Fruit fly (Drosophila melanogaster) whole organism, embryonic: Measurements from ENCODE around the gene CG3630.

Experiments
- Asciz ChIP-seq: fragments of 200-800 bp; sonication (Bioruptor generic); optimal IDR thresholded peaks from 2 replicates; lab custom pipeline; 2017; ENCODE audit warnings: missing biosample characterization, mild to moderate bottlenecking, missing genetic modification characterization, missing genetic modification reagents
- BtbVII ChIP-seq: fragments of 200-800 bp; sonication (Bioruptor generic); optimal IDR thresholded peaks from 3 replicates; lab custom pipeline; 2017; ENCODE audit warnings: missing biosample characterization, mild to moderate bottlenecking, missing genetic modification characterization
- CG11085 ChIP-seq: fragments of 200-800 bp; sonication (Bioruptor generic); IDR thresholded peaks from 2 replicates; pipeline ENCODE4 v1.3.6; 2022; ENCODE audit warnings: missing biosample characterization, missing genetic modification characterization
- CG11696 ChIP-seq: fragments of 200-800 bp; sonication (Bioruptor generic); IDR thresholded peaks from 2 replicates; pipeline ENCODE4 v1.3.6; 2022; ENCODE audit warnings: missing biosample characterization, missing genetic modification characterization
- CG11723 ChIP-seq: fragments of 200-800 bp; sonication (Bioruptor generic); optimal IDR thresholded peaks from 2 replicates; lab custom pipeline; 2017; ENCODE audit warnings: missing biosample characterization, mild to moderate bottlenecking, missing genetic modification characterization
- CG12236 ChIP-seq: fragments of 200-800 bp; sonication (Bioruptor generic); optimal IDR thresholded peaks from 2 replicates; lab custom pipeline; 2016; ENCODE audit warnings: missing biosample characterization, missing genetic modification characterization
- CG1233 ChIP-seq: fragments of 200-800 bp; sonication (Bioruptor generic); optimal IDR thresholded peaks from 4 replicates; lab custom pipeline; 2018; ENCODE audit warnings: missing biosample characterization, mild to moderate bottlenecking, missing genetic modification characterization
- CG16863 ChIP-seq: fragments of 200-800 bp; sonication (Bioruptor generic); optimal IDR thresholded peaks from 3 replicates; lab custom pipeline; 2016; ENCODE audit warnings: missing biosample characterization, missing genetic modification characterization
- CG17328 ChIP-seq: fragments of 200-800 bp; sonication (Bioruptor generic); IDR thresholded peaks from 2 replicates; pipeline ENCODE4 v1.3.6; 2022; ENCODE audit warnings: missing biosample characterization, missing genetic modification characterization
- CG18476 ChIP-seq: fragments of 200-800 bp; sonication (Bioruptor generic); optimal IDR thresholded peaks from 2 replicates; lab custom pipeline; 2016; ENCODE audit warnings: missing biosample characterization, mild to moderate bottlenecking, missing genetic modification characterization
- CG2129 ChIP-seq: fragments of 200-800 bp; sonication (Bioruptor generic); IDR thresholded peaks from 2 replicates; pipeline ENCODE4 v1.3.6; 2022; ENCODE audit warnings: missing biosample characterization, missing genetic modification characterization; ENCODE audit not compliant: partially characterized antibody
- CG31388 ChIP-seq: fragments of 200-800 bp; sonication (Bioruptor generic); optimal IDR thresholded peaks from 2 replicates; lab custom pipeline; 2016; ENCODE audit warnings: missing biosample characterization, missing genetic modification characterization
- CG32767 ChIP-seq: fragments of 200-800 bp; sonication (Bioruptor generic); IDR thresholded peaks from 2 replicates; pipeline ENCODE4 v1.3.6; 2022; ENCODE audit warnings: missing biosample characterization, missing genetic modification characterization
- CG34422 ChIP-seq: fragments of 200-800 bp; sonication (Bioruptor generic); IDR thresholded peaks from 3 replicates; pipeline ENCODE4 v1.3.6; 2022; ENCODE audit warnings: missing biosample characterization, missing genetic modification characterization
- CG3995 ChIP-seq: fragments of 200-800 bp; sonication (Bioruptor generic); optimal IDR thresholded peaks from 3 replicates; lab custom pipeline; 2016; ENCODE audit warnings: missing biosample characterization, missing genetic modification characterization
- CG4404 ChIP-seq: fragments of 200-800 bp; sonication (Bioruptor generic); IDR thresholded peaks from 2 replicates; pipeline ENCODE4 v1.3.6; 2022; ENCODE audit warnings: missing biosample characterization, missing genetic modification characterization
- CG4707 ChIP-seq: fragments of 200-800 bp; sonication (Bioruptor generic); optimal IDR thresholded peaks from 2 replicates; lab custom pipeline; 2018; ENCODE audit warnings: missing biosample characterization, mild to moderate bottlenecking, missing genetic modification characterization, moderate library complexity
- CG6272 ChIP-seq: fragments of 200-800 bp; sonication (Bioruptor generic); IDR thresholded peaks from 2 replicates; pipeline ENCODE4 v1.3.6; 2022; ENCODE audit warnings: missing biosample characterization, missing genetic modification characterization
- CG7271 ChIP-seq: fragments of 200-800 bp; sonication (Bioruptor generic); optimal IDR thresholded peaks from 2 replicates; lab custom pipeline; 2018; ENCODE audit warnings: missing biosample characterization, mild to moderate bottlenecking, missing genetic modification characterization, moderate library complexity
- CG7372 ChIP-seq: fragments of 200-800 bp; sonication (Bioruptor generic); IDR thresholded peaks from 2 replicates; pipeline ENCODE4 v1.3.6; 2022; ENCODE audit warnings: missing biosample characterization, missing genetic modification characterization
- D19B ChIP-seq: fragments of 200-800 bp; sonication (Bioruptor generic); optimal IDR thresholded peaks from 2 replicates; lab custom pipeline; 2017; ENCODE audit warnings: missing biosample characterization, mild to moderate bottlenecking, missing genetic modification characterization
- Dfd ChIP-seq, 2 experiments: fragments of >200 bp; optimal IDR thresholded peaks; 2 replicates each; lab custom pipeline; 2017; ENCODE audit warnings: missing biosample characterization in 2 of 2, missing genetic modification characterization in 2 of 2
- Dref ChIP-seq: fragments of 200-800 bp; sonication (Bioruptor generic); IDR thresholded peaks from 2 replicates; pipeline ENCODE4 v1.3.6; 2022; ENCODE audit warnings: missing biosample characterization, missing genetic modification characterization
- ERR ChIP-seq: fragments of 200-800 bp; sonication (Bioruptor generic); optimal IDR thresholded peaks from 2 replicates; lab custom pipeline; 2016; ENCODE audit warnings: missing biosample characterization, missing genetic modification characterization
- Fer1 ChIP-seq: fragments of 200-800 bp; sonication (Bioruptor generic); optimal IDR thresholded peaks from 2 replicates; lab custom pipeline; 2017; ENCODE audit warnings: missing biosample characterization, mild to moderate bottlenecking, missing genetic modification characterization
- Gsc ChIP-seq: fragments of 200-800 bp; sonication (Bioruptor generic); IDR thresholded peaks from 2 replicates; pipeline ENCODE4 v1.3.6; 2022; ENCODE audit warnings: missing biosample characterization, missing genetic modification characterization
- Hand ChIP-seq: fragments of 200-800 bp; sonication (Bioruptor generic); optimal IDR thresholded peaks from 2 replicates; lab custom pipeline; 2017; ENCODE audit warnings: mild to moderate bottlenecking, missing biosample characterization, missing genetic modification reagents, missing genetic modification characterization
- Lhr ChIP-seq: fragments of 200-800 bp; sonication (Bioruptor generic); optimal IDR thresholded peaks from 3 replicates; lab custom pipeline; 2017; ENCODE audit warnings: mild to moderate bottlenecking, missing biosample characterization, missing genetic modification reagents, missing genetic modification characterization
- Max ChIP-seq: fragments of 200-800 bp; sonication (Bioruptor generic); optimal IDR thresholded peaks from 2 replicates; lab custom pipeline; 2016; ENCODE audit warnings: missing biosample characterization, mild to moderate bottlenecking, missing genetic modification characterization
- NC2β ChIP-seq: fragments of 200-800 bp; sonication (Bioruptor generic); optimal IDR thresholded peaks from 2 replicates; lab custom pipeline; 2016; ENCODE audit warnings: missing biosample characterization, missing genetic modification characterization
- Side ChIP-seq: fragments of 200-800 bp; sonication (Bioruptor generic); optimal IDR thresholded peaks from 2 replicates; lab custom pipeline; 2016; ENCODE audit warnings: missing biosample characterization, missing genetic modification characterization
- Taf1 ChIP-seq: fragments of 200-800 bp; sonication (Bioruptor generic); IDR thresholded peaks from 2 replicates; pipeline ENCODE4 v1.3.6; 2022; ENCODE audit warnings: missing biosample characterization, missing genetic modification characterization
- br ChIP-seq: fragments of >200 bp; optimal IDR thresholded peaks from 2 replicates; lab custom pipeline; 2017
- chinmo ChIP-seq: fragments of 200-800 bp; sonication (Bioruptor generic); IDR thresholded peaks from 4 replicates; pipeline ENCODE4 v1.3.6; 2022; ENCODE audit warnings: missing biosample characterization, missing genetic modification characterization; ENCODE audit not compliant: partially characterized antibody
- eyg ChIP-seq: fragments of 200-800 bp; sonication (Bioruptor generic); optimal IDR thresholded peaks from 3 replicates; lab custom pipeline; 2016; ENCODE audit warnings: missing biosample characterization, missing genetic modification characterization
- fd96Cb ChIP-seq: fragments of 200-800 bp; sonication (Bioruptor generic); optimal IDR thresholded peaks from 2 replicates; lab custom pipeline; 2018; ENCODE audit warnings: missing biosample characterization, mild to moderate bottlenecking, missing genetic modification characterization, moderate library complexity
- jing ChIP-seq: fragments of 200-800 bp; sonication (Bioruptor generic); optimal IDR thresholded peaks from 2 replicates; lab custom pipeline; 2018; ENCODE audit warnings: missing biosample characterization, mild to moderate bottlenecking, missing genetic modification characterization
- knrl ChIP-seq: fragments of 200-800 bp; sonication (Bioruptor generic); IDR thresholded peaks from 3 replicates; pipeline ENCODE4 v1.3.6; 2022; ENCODE audit warnings: missing biosample characterization, missing genetic modification characterization; ENCODE audit not compliant: partially characterized antibody
- lab ChIP-seq: fragments of 200-800 bp; sonication (Bioruptor generic); optimal IDR thresholded peaks from 3 replicates; lab custom pipeline; 2017; ENCODE audit warnings: missing biosample characterization, missing genetic modification characterization, mild to moderate bottlenecking, moderate library complexity, missing genetic modification reagents
- lmd ChIP-seq: fragments of 200-800 bp; sonication (Bioruptor generic); IDR thresholded peaks from 2 replicates; pipeline ENCODE4 v1.3.6; 2022; ENCODE audit warnings: missing biosample characterization, missing genetic modification characterization
- maf-S ChIP-seq: fragments of 200-800 bp; sonication (Bioruptor generic); optimal IDR thresholded peaks from 2 replicates; lab custom pipeline; 2016; ENCODE audit warnings: missing biosample characterization, missing genetic modification characterization
- nmo ChIP-seq: fragments of 200-800 bp; sonication (Bioruptor generic); optimal IDR thresholded peaks from 2 replicates; lab custom pipeline; 2018; ENCODE audit warnings: missing biosample characterization, mild to moderate bottlenecking, missing genetic modification characterization, moderate library complexity
- pfk ChIP-seq: fragments of 200-800 bp; sonication (Bioruptor generic); optimal IDR thresholded peaks from 2 replicates; lab custom pipeline; 2018; ENCODE audit warnings: missing biosample characterization, mild to moderate bottlenecking, missing genetic modification characterization, moderate library complexity
- salm ChIP-seq: fragments of 200-800 bp; sonication (Bioruptor generic); optimal IDR thresholded peaks from 2 replicates; lab custom pipeline; 2018; ENCODE audit warnings: missing biosample characterization, mild to moderate bottlenecking, missing genetic modification characterization
- seq ChIP-seq: fragments of 200-800 bp; sonication (Bioruptor generic); IDR thresholded peaks from 2 replicates; pipeline ENCODE4 v1.3.6; 2022; ENCODE audit warnings: missing biosample characterization, missing genetic modification characterization
- sob ChIP-seq: fragments of 200-800 bp; sonication (Bioruptor generic); IDR thresholded peaks from 2 replicates; pipeline ENCODE4 v1.3.6; 2022; ENCODE audit warnings: missing biosample characterization, missing genetic modification characterization
- tgo ChIP-seq: fragments of 200-800 bp; sonication (Bioruptor generic); IDR thresholded peaks from 3 replicates; pipeline ENCODE4 v1.3.6; 2022; ENCODE audit warnings: missing biosample characterization, missing genetic modification characterization
- trh ChIP-seq: fragments of 200-800 bp; sonication (Bioruptor generic); optimal IDR thresholded peaks from 2 replicates; lab custom pipeline; 2016; ENCODE audit warnings: missing biosample characterization, missing genetic modification characterization
- ttk ChIP-seq: fragments of 200-800 bp; sonication (Bioruptor generic); IDR thresholded peaks from 2 replicates; pipeline ENCODE4 v2.1.2; 2022; ENCODE audit warnings: missing biosample characterization, missing genetic modification characterization
- usp ChIP-seq: fragments of >200 bp; optimal IDR thresholded peaks from 2 replicates; lab custom pipeline; 2017; ENCODE audit warnings: missing biosample characterization, missing genetic modification characterization

Gene CG3630

dm6 chrX:2134226-2134880, 27.6 kb upstream of the CG3630 start (continued):
- TF ChIP-seq CG7271 (tag; lab: Kevin White, UChicago), result peak; percentile 30
- TF ChIP-seq CG4707 (GFP tag; lab: Kevin White, UChicago), result peak; percentile 48
- no peak for TF ChIP-seq CG3995 (GFP tag; lab: Kevin White, UChicago)
- peak; percentile 36 for TF ChIP-seq Max (GFP tag; lab: Kevin White, UChicago)
- 0 out of 2 replicates have a peak, but pooled peaks have one; percentile 24 for TF ChIP-seq sob (GFP tag; lab: Robert Waterston, UW)
- TF ChIP-seq fd96Cb (tag; lab: Kevin White, UChicago), result peak; percentile 76
- TF ChIP-seq br (lab: Kevin White, UChicago), result no peak
- TF ChIP-seq Side (GFP tag; lab: Kevin White, UChicago), result peak; percentile 42
- peak; percentile 36 for TF ChIP-seq CG31388 (GFP tag; lab: Kevin White, UChicago)
- TF ChIP-seq eyg, result no peak
- TF ChIP-seq maf-S (GFP tag; lab: Kevin White, UChicago), result peak; percentile 7
- TF ChIP-seq chinmo, result no peak
- no peak for TF ChIP-seq usp (GFP tag; lab: Kevin White, UChicago)
- no peak for TF ChIP-seq Dfd (GFP tag; optimal IDR thresholded peaks at IDR 0.05; lab: Kevin White, UChicago)
- peak; percentile 21 for TF ChIP-seq Asciz (GFP tag; lab: Kevin White, UChicago)
- peak; percentile 26 for TF ChIP-seq BtbVII (GFP tag; lab: Kevin White, UChicago)
- TF ChIP-seq CG16863 (GFP tag; lab: Kevin White, UChicago), result peak; percentile 59
- TF ChIP-seq CG12236 (GFP tag; lab: Kevin White, UChicago), result no peak
- TF ChIP-seq Gsc (GFP tag; lab: Robert Waterston, UW), result no peak
- TF ChIP-seq CG11085 (GFP tag; lab: Robert Waterston, UW), result peak; percentile 24; the same call in 1 of the 2 replicates
- TF ChIP-seq tgo (GFP tag; lab: Robert Waterston, UW), result peak; percentile 68; the same call in 2 of the 3 replicates
- peak; percentile 22; the same call in 1 of the 2 replicates for TF ChIP-seq Taf1 (GFP tag; lab: Robert Waterston, UW)
- peak; percentile 42 for TF ChIP-seq CG11723 (GFP tag; lab: Kevin White, UChicago)
- TF ChIP-seq salm (tag; lab: Kevin White, UChicago), result peak; percentile 59
- peak; percentile 63 for TF ChIP-seq nmo (GFP tag; lab: Kevin White, UChicago)
- TF ChIP-seq Fer1 (GFP tag; lab: Kevin White, UChicago), result peak; percentile 67
- TF ChIP-seq Lhr (GFP tag; lab: Kevin White, UChicago), result peak; percentile 32
- no peak for TF ChIP-seq Dref (GFP tag; lab: Robert Waterston, UW)
- peak; percentile 39 for TF ChIP-seq D19B (GFP tag; lab: Kevin White, UChicago)
- peak; percentile 67 for TF ChIP-seq ttk (GFP tag; lab: Robert Waterston, UW)
- TF ChIP-seq CG34422 (GFP tag; lab: Robert Waterston, UW), result no peak
- TF ChIP-seq CG18476, result peak; percentile 55
- no peak for TF ChIP-seq pfk
- peak; percentile 62 for TF ChIP-seq jing (GFP tag; lab: Kevin White, UChicago)
- peak; percentile 32 for TF ChIP-seq ERR
- TF ChIP-seq CG11696, result peak; percentile 93
- TF ChIP-seq CG4404 (GFP tag; lab: Robert Waterston, UW), result peak; percentile 33
- no peak for TF ChIP-seq CG2129
- TF ChIP-seq CG17328 (GFP tag; lab: Robert Waterston, UW), result peak; percentile 74
- peak; percentile 46 for TF ChIP-seq CG1233 (GFP tag; lab: Kevin White, UChicago)
- peak; percentile 32; the same call in 1 of the 2 replicates for TF ChIP-seq seq (GFP tag; lab: Robert Waterston, UW)
- TF ChIP-seq NC2β (GFP tag; lab: Kevin White, UChicago), result peak; percentile 62
- peak; percentile 81 for TF ChIP-seq lab (GFP tag; lab: Kevin White, UChicago)
- TF ChIP-seq lmd (GFP tag; lab: Robert Waterston, UW), result peak; percentile 55
- TF ChIP-seq knrl (GFP tag; lab: Robert Waterston, UW), result no peak
- TF ChIP-seq CG6272 (GFP tag; lab: Robert Waterston, UW), result no peak
- no peak for TF ChIP-seq trh (GFP tag; lab: Kevin White, UChicago)
- peak; percentile 50; the same call in 1 of the 2 replicates for TF ChIP-seq CG32767 (GFP tag; lab: Robert Waterston, UW)
- no peak for TF ChIP-seq CG7372 (GFP tag; lab: Robert Waterston, UW)
- peak; percentile 38 for TF ChIP-seq Hand (GFP tag; lab: Kevin White, UChicago)
